Worm (Caenorhabditis elegans) whole organism, L4 larva: ENCODE measurements around the gene F41H10.3.

ENCODE experiments used
- D1046.2 ChIP-seq: fragments of 200-800 bp; sonication (Bioruptor generic); IDR thresholded peaks from 2 replicates; pipeline ENCODE4 v1.3.6; 2022; ENCODE audit warnings: missing genetic modification characterization, missing compliant biosample characterization
- F44E2.7 ChIP-seq: fragments of 200-800 bp; sonication (Bioruptor generic); IDR thresholded peaks from 2 replicates; pipeline ENCODE4 v2.1.2; 2022; ENCODE audit warnings: missing genetic modification characterization, missing compliant biosample characterization
- F49E8.2 ChIP-seq: sonication (generic microtip); optimal IDR thresholded peaks from 2 replicates; lab custom pipeline; 2016; ENCODE audit warnings: missing compliant biosample characterization, mild to moderate bottlenecking, missing genetic modification characterization, borderline replicate concordance
- T20F7.1 ChIP-seq: fragments of 200-800 bp; sonication (Bioruptor generic); optimal IDR thresholded peaks from 2 replicates; lab custom pipeline; 2018; ENCODE audit warnings: mild to moderate bottlenecking, missing genetic modification characterization, missing compliant biosample characterization
- T26A8.4 ChIP-seq: fragments of 200-800 bp; sonication (Bioruptor generic); IDR thresholded peaks from 2 replicates; pipeline ENCODE4 v1.3.6; 2022; ENCODE audit warnings: missing genetic modification characterization, missing compliant biosample characterization
- Y105C5A.15 ChIP-seq: fragments of 200-800 bp; sonication (Bioruptor generic); IDR thresholded peaks from 2 replicates; pipeline ENCODE4 v1.3.6; 2022; ENCODE audit warnings: missing genetic modification characterization, missing compliant biosample characterization
- Y48G9A.11 ChIP-seq: fragments of 200-800 bp; sonication (Bioruptor generic); IDR thresholded peaks from 2 replicates; pipeline ENCODE4 v1.3.6; 2022; ENCODE audit warnings: missing genetic modification reagents, missing genetic modification characterization, missing compliant biosample characterization
- ZK337.2 ChIP-seq: fragments of 200-800 bp; sonication (Bioruptor generic); IDR thresholded peaks from 2 replicates; pipeline ENCODE4 v1.3.6; 2022; ENCODE audit warnings: missing genetic modification reagents, missing genetic modification characterization, missing compliant biosample characterization
- ZK546.5 ChIP-seq, 2 experiments: sonication (generic microtip); optimal IDR thresholded peaks; 2 replicates each; lab custom pipeline; 2017; ENCODE audit warnings: missing biosample characterization in 2 of 2, missing genetic modification characterization in 2 of 2
- aha-1 ChIP-seq: fragments of 150-350 bp; peaks from one replicate; lab custom pipeline; 2014; ENCODE audit warnings: missing biosample characterization, missing genetic modification characterization
- ama-1 ChIP-seq: fragments of 150-350 bp; optimal IDR thresholded peaks from 2 replicates; lab custom pipeline; 2014; ENCODE audit warnings: inconsistent platforms, mixed read lengths
- attf-4 ChIP-seq: sonication (generic microtip); optimal IDR thresholded peaks from 3 replicates; lab custom pipeline; 2017; ENCODE audit warnings: missing biosample characterization, missing genetic modification characterization
- ceh-32 ChIP-seq: sonication (generic microtip); optimal IDR thresholded peaks from 2 replicates; lab custom pipeline; 2016; ENCODE audit warnings: mild to moderate bottlenecking, missing genetic modification characterization, missing compliant biosample characterization; ENCODE audit not compliant: poor library complexity
- ceh-44 ChIP-seq: fragments of 200-800 bp; sonication (Bioruptor generic); IDR thresholded peaks from 2 replicates; pipeline ENCODE4 v1.3.6; 2022; ENCODE audit warnings: missing genetic modification reagents, missing genetic modification characterization, missing compliant biosample characterization
- ceh-62 ChIP-seq: sonication (generic microtip); optimal IDR thresholded peaks from 2 replicates; lab custom pipeline; 2017; ENCODE audit warnings: missing biosample characterization, missing genetic modification characterization
- cey-2 ChIP-seq: sonication (generic microtip); optimal IDR thresholded peaks from 3 replicates; lab custom pipeline; 2017; ENCODE audit warnings: missing genetic modification characterization, mild to moderate bottlenecking, missing compliant biosample characterization, antibody characterized with exemption, borderline replicate concordance; ENCODE audit not compliant: insufficient read depth
- daf-12 ChIP-seq: fragments of 150-350 bp; optimal IDR thresholded peaks from 2 replicates; lab custom pipeline; 2014; ENCODE audit warnings: missing biosample characterization, missing genetic modification reagents, missing genetic modification characterization
- daf-16 ChIP-seq, 3 experiments: sonication (generic microtip); optimal IDR thresholded peaks; 2 replicates each; lab custom pipeline; 2016 to 2017; ENCODE audit warnings: missing genetic modification characterization in 3 of 3, missing genetic modification reagents in 3 of 3, mild to moderate bottlenecking in 2 of 3, missing compliant biosample characterization in 2 of 3, missing biosample characterization in 1 of 3, moderate library complexity in 1 of 3
- daf-19 ChIP-seq: fragments of 200-800 bp; sonication (Bioruptor generic); conservative IDR thresholded peaks from 2 replicates; pipeline ENCODE4 v1.3.6; 2022; ENCODE audit warnings: missing genetic modification characterization, missing compliant biosample characterization
- daf-8 ChIP-seq: fragments of 200-800 bp; sonication (Bioruptor generic); IDR thresholded peaks from 2 replicates; pipeline ENCODE4 v1.3.6; 2022; ENCODE audit warnings: missing genetic modification characterization, missing compliant biosample characterization
- dmd-6 ChIP-seq: fragments of 200-800 bp; sonication (Bioruptor generic); IDR thresholded peaks from 2 replicates; pipeline ENCODE4 v1.3.6; 2022; ENCODE audit warnings: missing genetic modification reagents, missing genetic modification characterization, missing compliant biosample characterization
- dve-1 ChIP-seq: sonication (generic microtip); optimal IDR thresholded peaks from 2 replicates; lab custom pipeline; 2017; ENCODE audit warnings: antibody characterized with exemption, mild to moderate bottlenecking, missing genetic modification characterization, missing compliant biosample characterization; ENCODE audit not compliant: insufficient read depth
- fkh-10 ChIP-seq: fragments of 150-350 bp; optimal IDR thresholded peaks from 2 replicates; lab custom pipeline; 2014; ENCODE audit warnings: missing biosample characterization, missing genetic modification reagents, missing genetic modification characterization
- lim-7 ChIP-seq: fragments of 200-800 bp; sonication (Bioruptor generic); IDR thresholded peaks from 2 replicates; pipeline ENCODE4 v1.3.6; 2022; ENCODE audit warnings: missing genetic modification characterization, missing compliant biosample characterization
- lin-1 ChIP-seq: fragments of 200-800 bp; sonication (Bioruptor generic); IDR thresholded peaks from 2 replicates; pipeline ENCODE4 v1.3.6; 2022; ENCODE audit warnings: missing genetic modification reagents, missing genetic modification characterization, missing compliant biosample characterization
- lsy-2 ChIP-seq, 2 experiments: fragments of 150-350 bp in 1 of 2; sonication (generic microtip) in 1 of 2; optimal IDR thresholded peaks; 2 replicates each; lab custom pipeline; 2014 to 2017; ENCODE audit warnings: missing biosample characterization in 2 of 2, missing genetic modification characterization in 2 of 2
- madf-5 ChIP-seq, 2 experiments: fragments of 200-800 bp; sonication (Bioruptor generic); IDR thresholded peaks; 2 replicates each; pipeline ENCODE4 v1.3.6; 2022; ENCODE audit warnings: missing compliant biosample characterization in 2 of 2, missing genetic modification characterization in 2 of 2
- madf-9 ChIP-seq: fragments of 200-800 bp; sonication (Bioruptor generic); conservative IDR thresholded peaks from 2 replicates; pipeline ENCODE4 v1.3.6; 2022; ENCODE audit warnings: missing genetic modification reagents, missing genetic modification characterization, missing compliant biosample characterization
- mep-1 ChIP-seq: fragments of 150-350 bp; sonication (generic microtip); optimal IDR thresholded peaks from 3 replicates; lab custom pipeline; 2014; ENCODE audit warnings: missing biosample characterization, missing genetic modification characterization
- mes-2 ChIP-seq: sonication (generic microtip); optimal IDR thresholded peaks from 2 replicates; lab custom pipeline; 2016; ENCODE audit warnings: missing genotype, mild to moderate bottlenecking, missing genetic modification characterization, missing compliant biosample characterization; ENCODE audit not compliant: poor library complexity, severe bottlenecking
- nhr-111 ChIP-seq: fragments of 200-800 bp; sonication (Bioruptor generic); optimal IDR thresholded peaks from 2 replicates; lab custom pipeline; 2018; ENCODE audit warnings: mild to moderate bottlenecking, missing genetic modification characterization, missing compliant biosample characterization
- nhr-25 ChIP-seq: sonication (generic microtip); optimal IDR thresholded peaks from 2 replicates; lab custom pipeline; 2017; ENCODE audit warnings: missing genetic modification characterization, mild to moderate bottlenecking, missing compliant biosample characterization, antibody characterized with exemption, moderate library complexity, borderline replicate concordance; ENCODE audit not compliant: insufficient read depth
- nhr-28 ChIP-seq: fragments of 150-350 bp; optimal IDR thresholded peaks from 2 replicates; lab custom pipeline; 2014; ENCODE audit warnings: missing biosample characterization, missing genetic modification characterization
- nhr-41 ChIP-seq: fragments of 200-800 bp; sonication (Bioruptor generic); IDR thresholded peaks from 2 replicates; pipeline ENCODE4 v1.3.6; 2022; ENCODE audit warnings: missing genetic modification reagents, missing genetic modification characterization, missing compliant biosample characterization
- nhr-42 ChIP-seq: fragments of 200-800 bp; sonication (Bioruptor generic); IDR thresholded peaks from 2 replicates; pipeline ENCODE4 v1.3.6; 2022; ENCODE audit warnings: missing genetic modification characterization, missing compliant biosample characterization
- nhr-48 ChIP-seq: sonication (generic microtip); optimal IDR thresholded peaks from 2 replicates; lab custom pipeline; 2016; ENCODE audit warnings: mild to moderate bottlenecking, missing genetic modification characterization, missing compliant biosample characterization
- nhr-6 ChIP-seq: fragments of 150-350 bp; optimal IDR thresholded peaks from 2 replicates; lab custom pipeline; 2014; ENCODE audit warnings: missing biosample characterization, missing genetic modification characterization
- nhr-76 ChIP-seq: fragments of 150-350 bp; optimal IDR thresholded peaks from 2 replicates; lab custom pipeline; 2014; ENCODE audit warnings: missing biosample characterization, missing genetic modification characterization
- nhr-77 ChIP-seq: fragments of 150-350 bp; optimal IDR thresholded peaks from 2 replicates; lab custom pipeline; 2014; ENCODE audit warnings: missing biosample characterization, missing genetic modification characterization
- php-3 ChIP-seq: fragments of 200-800 bp; sonication (Bioruptor generic); IDR thresholded peaks from 2 replicates; pipeline ENCODE4 v1.3.6; 2022; ENCODE audit warnings: missing genetic modification reagents, missing genetic modification characterization, missing compliant biosample characterization
- pqm-1 ChIP-seq: sonication (generic microtip); optimal IDR thresholded peaks from 2 replicates; lab custom pipeline; 2017; ENCODE audit warnings: missing biosample characterization, missing genetic modification characterization
- set-16 ChIP-seq: fragments of 200-800 bp; sonication (Bioruptor generic); IDR thresholded peaks from 2 replicates; pipeline ENCODE4 v1.3.6; 2022; ENCODE audit warnings: missing genetic modification reagents, missing genetic modification characterization, missing compliant biosample characterization
- spr-1 ChIP-seq: sonication (generic microtip); optimal IDR thresholded peaks from 2 replicates; lab custom pipeline; 2016; ENCODE audit warnings: mild to moderate bottlenecking, missing genetic modification characterization, missing compliant biosample characterization
- unc-39 ChIP-seq: sonication (generic microtip); optimal IDR thresholded peaks from 2 replicates; lab custom pipeline; 2017; ENCODE audit warnings: missing biosample characterization, missing genetic modification characterization
- unc-62 ChIP-seq, 3 experiments: fragments of 150-350 bp in 1 of 3; sonication (generic microtip); optimal IDR thresholded peaks in 2 of 3; peaks in 1 of 3; 1 replicate in 1 of 3; 2 replicates in 2 of 3; lab custom pipeline; 2014 to 2017; ENCODE audit warnings: missing biosample characterization in 3 of 3, missing genetic modification characterization in 3 of 3, missing genetic modification reagents in 3 of 3, missing genotype in 1 of 3
- vab-7 ChIP-seq: fragments of 200-800 bp; sonication (Bioruptor generic); IDR thresholded peaks from 2 replicates; pipeline ENCODE4 v1.3.6; 2022; ENCODE audit warnings: missing genetic modification reagents, missing genetic modification characterization, missing compliant biosample characterization
- zfp-2 ChIP-seq: sonication (generic microtip); optimal IDR thresholded peaks from 2 replicates; lab custom pipeline; 2016; ENCODE audit warnings: mild to moderate bottlenecking, missing genetic modification characterization, missing compliant biosample characterization
- zip-11 ChIP-seq: fragments of 200-800 bp; sonication (Bioruptor generic); IDR thresholded peaks from 2 replicates; pipeline ENCODE4 v1.3.6; 2022; ENCODE audit warnings: missing genetic modification characterization, missing compliant biosample characterization
- ztf-7 ChIP-seq: fragments of 150-350 bp; optimal IDR thresholded peaks from 2 replicates; lab custom pipeline; 2014; ENCODE audit warnings: missing biosample characterization, missing genetic modification characterization

F41H10.3 gene

DNA sequence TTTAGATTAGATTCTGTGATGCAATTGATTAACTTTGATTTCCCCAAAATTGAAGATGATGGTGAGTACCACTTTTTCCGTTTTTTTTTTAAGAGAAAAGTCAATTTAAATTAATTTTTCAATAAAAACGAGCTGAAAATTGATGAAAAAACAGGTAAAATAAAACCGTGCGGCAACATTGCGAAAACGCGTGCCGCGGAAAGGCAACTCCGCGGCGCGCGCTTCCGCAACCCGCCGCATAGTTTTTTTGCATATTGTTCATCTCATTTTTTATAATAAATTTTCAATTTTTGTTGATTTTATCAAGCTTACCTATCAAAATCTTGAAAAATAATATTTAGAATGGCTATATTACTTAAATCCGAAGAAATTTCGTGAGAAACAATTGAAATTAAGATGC, 1.3 kb downstream of the F41H10.3 start (continued):
- TF ChIP-seq mes-2 (peak; percentile 46), Y48G9A.11 (no peak), ceh-44 (GFP tag; lab: Robert Waterston, UW) (no peak), madf-9 (GFP tag; lab: Robert Waterston, UW) (0 out of 2 replicates have a peak, but pooled peaks have one; percentile 36), set-16 (GFP tag; lab: Robert Waterston, UW) (no peak), cey-2 (tag; lab: Kevin White, UChicago) (no peak), ZK337.2 (GFP tag; lab: Robert Waterston, UW) (no peak), T20F7.1 (GFP tag; lab: Kevin White, UChicago) (no peak), spr-1 (tag; lab: Kevin White, UChicago) (no peak), T26A8.4 (GFP tag; lab: Robert Waterston, UW) (no peak), nhr-41 (GFP tag; lab: Robert Waterston, UW) (no peak), lin-1 (GFP tag; lab: Robert Waterston, UW) (no peak), unc-39 (no peak), daf-19 (no peak), vab-7 (GFP tag; lab: Robert Waterston, UW) (no peak), nhr-6 (tag; lab: Kevin White, UChicago) (peak; percentile 25), ceh-32 (no peak), nhr-111 (no peak), pqm-1 (tag; lab: Kevin White, UChicago) (no peak)
- TF ChIP-seq, all 104 proteins: peak for 13

DNA sequence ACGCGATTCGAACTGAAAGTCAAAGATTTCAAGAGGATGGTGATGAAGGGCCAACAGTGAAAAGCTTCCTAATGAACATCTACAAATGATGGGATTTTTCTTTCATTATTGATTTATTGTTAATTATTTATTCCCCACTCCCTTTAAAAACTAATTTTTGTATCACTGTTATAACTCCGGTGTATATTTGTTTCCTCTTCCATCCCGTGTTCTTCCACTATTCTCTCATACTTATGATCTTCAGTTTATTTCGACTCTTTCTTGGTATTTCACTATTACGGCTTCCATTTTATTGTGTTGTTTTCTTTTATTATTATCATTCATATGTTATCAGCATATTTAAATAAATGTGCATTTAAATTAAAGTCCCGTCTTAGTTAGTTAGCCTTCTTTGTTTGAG, 4.7 kb downstream of the F41H10.3 start:
- TF ChIP-seq zip-11 (no peak), nhr-28 (tag; lab: Kevin White, UChicago) (no peak), ZK546.5 (tag; optimal IDR thresholded peaks at IDR 0.05; lab: Kevin White, UChicago) (no peak), dve-1 (tag; lab: Kevin White, UChicago) (peak; percentile 36), php-3 (GFP tag; lab: Robert Waterston, UW) (peak; percentile 5; the same call in 1 of the 2 replicates), dmd-6 (peak; percentile 37), unc-62 (GFP tag; optimal IDR thresholded peaks at IDR 0.05 in 1 of 2; lab: Kevin White, UChicago) (peak in 1 of 2 experiments; percentile 51), unc-62 (tag; optimal IDR thresholded peaks at IDR 0.05; lab: Kevin White, UChicago) (no peak), pqm-1 (tag; lab: Kevin White, UChicago) (peak; percentile 8), mep-1 (peak; percentile 44), nhr-77 (tag; lab: Kevin White, UChicago) (peak; percentile 14), daf-16 (GFP tag; optimal IDR thresholded peaks at IDR 0.05; lab: Kevin White, UChicago) (no peak), daf-16 (tag; optimal IDR thresholded peaks at IDR 0.05; lab: Kevin White, UChicago) (peak; percentile 61), lsy-2 (tag; optimal IDR thresholded peaks at IDR 0.05; lab: Kevin White, UChicago) (no peak), fkh-10 (GFP tag; lab: Kevin White, UChicago) (no peak), madf-5 (GFP tag; IDR thresholded peaks at IDR 0.05; lab: Robert Waterston, UW) (no peak), nhr-111 (no peak)

DNA sequence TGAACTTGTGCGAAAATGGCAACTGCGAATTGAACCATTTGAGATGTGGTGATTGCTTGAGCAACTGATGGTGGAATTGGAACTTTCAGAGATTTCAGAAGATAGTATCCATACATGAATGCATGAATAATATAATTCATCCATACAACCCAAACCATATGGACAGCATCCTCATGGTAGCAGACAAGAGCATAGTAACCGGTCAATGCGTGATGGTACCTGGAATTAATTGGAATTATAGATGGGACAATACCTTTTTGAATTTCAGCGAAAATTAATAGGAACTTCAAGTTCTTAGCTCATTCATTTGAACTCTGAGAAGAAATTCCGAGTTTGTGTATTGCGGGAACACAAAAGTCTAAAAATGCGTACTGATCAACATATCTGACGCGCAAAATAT, 5.3 kb downstream of the F41H10.3 start:
- peak; percentile 25; the same call in 1 of the 2 replicates for TF ChIP-seq D1046.2 (GFP tag; lab: Robert Waterston, UW)
- no peak for TF ChIP-seq daf-19
- TF ChIP-seq zfp-2 (tag; lab: Kevin White, UChicago), result no peak
- TF ChIP-seq ama-1 (lab: Kevin White, UChicago), result no peak
- TF ChIP-seq nhr-48 (tag; lab: Kevin White, UChicago), result no peak
- peak; percentile 60; the same call in 1 of the 2 replicates for TF ChIP-seq Y105C5A.15 (GFP tag; lab: Robert Waterston, UW)
- TF ChIP-seq ztf-7 (tag; lab: Kevin White, UChicago), result no peak
- no peak for TF ChIP-seq cey-2 (tag; lab: Kevin White, UChicago)
- TF ChIP-seq nhr-76, result no peak
- TF ChIP-seq daf-12 (tag; lab: Kevin White, UChicago), result no peak
- no peak for TF ChIP-seq attf-4
- TF ChIP-seq aha-1 (tag; lab: Kevin White, UChicago), result peak; percentile 53
- no peak for TF ChIP-seq nhr-25
- peak; percentile 14; the same call in 1 of the 2 replicates for TF ChIP-seq lim-7 (GFP tag; lab: Robert Waterston, UW)
- TF ChIP-seq ceh-62 (tag; lab: Kevin White, UChicago), result no peak
- TF ChIP-seq F49E8.2 (tag; lab: Kevin White, UChicago), result no peak
- TF ChIP-seq php-3 (GFP tag; lab: Robert Waterston, UW), result no peak
- TF ChIP-seq nhr-42 (GFP tag; lab: Robert Waterston, UW), result no peak
- no peak for TF ChIP-seq F44E2.7
- TF ChIP-seq daf-8 (GFP tag; lab: Robert Waterston, UW), result no peak
